Fruit fly (Drosophila melanogaster): ENCODE measurements around the gene Ho.

The Ho gene

dm6 chr3R:11679513-11679912, at the start of gene Ho, which contains the start of gene Taf12:
Gene Ho (plus strand): TSS chr3R:11679743.
Gene Taf12 (minus strand): TSS chr3R:11679690.
- TF ChIP-seq Hmx (GFP tag; optimal IDR thresholded peaks at IDR 0.05), result no peak
- peak; percentile 86 for TF ChIP-seq Med (GFP tag)
- TF ChIP-seq rib (GFP tag; IDR thresholded peaks at IDR 0.05), result no peak
- 0 out of 3 replicates have a peak, but pooled peaks have one; percentile 15 for TF ChIP-seq CG34422 (GFP tag; IDR thresholded peaks at IDR 0.05)
- TF ChIP-seq org-1 (GFP tag; optimal IDR thresholded peaks at IDR 0.05), result no peak
- no peak for TF ChIP-seq CG17359 (tag; optimal IDR thresholded peaks at IDR 0.05)
- TF ChIP-seq CG31441 (GFP tag; IDR thresholded peaks at IDR 0.05), result peak; percentile 92
- peak; percentile 59 for TF ChIP-seq CG1603 (tag; optimal IDR thresholded peaks at IDR 0.05)
- no peak for TF ChIP-seq sd (tag; optimal IDR thresholded peaks at IDR 0.05)
- no peak for TF ChIP-seq unpg (GFP tag; optimal IDR thresholded peaks at IDR 0.05)
- peak; percentile 23 for TF ChIP-seq gro (GFP tag; optimal IDR thresholded peaks at IDR 0.05)
- peak; percentile 72 for TF ChIP-seq trem (tag; optimal IDR thresholded peaks at IDR 0.05)
- TF ChIP-seq dmrt11E (tag; optimal IDR thresholded peaks at IDR 0.05), result no peak
- TF ChIP-seq CG12155 (GFP tag; optimal IDR thresholded peaks at IDR 0.05), result no peak
- peak; percentile 55 for TF ChIP-seq CG15514 (GFP tag; optimal IDR thresholded peaks at IDR 0.05)
- TF ChIP-seq hb (GFP tag; IDR thresholded peaks at IDR 0.05; ENCODE audit: partially characterized antibody), result no peak
- 0 out of 2 replicates have a peak, but pooled peaks have one; percentile 7 for TF ChIP-seq stc (GFP tag; IDR thresholded peaks at IDR 0.05)
- TF ChIP-seq sens (GFP tag), result peak; percentile 21
- TF ChIP-seq CG18262 (tag; optimal IDR thresholded peaks at IDR 0.05), result no peak
- no peak for TF ChIP-seq klu (GFP tag; IDR thresholded peaks at IDR 0.05)
- peak; percentile 30 for TF ChIP-seq phol (tag; optimal IDR thresholded peaks at IDR 0.05)
- TF ChIP-seq fu2 (GFP tag; optimal IDR thresholded peaks at IDR 0.05), result no peak
- TF ChIP-seq vnd (GFP tag; IDR thresholded peaks at IDR 0.05; ENCODE audit: partially characterized antibody), result no peak
- peak; percentile 42; the same call in 1 of the 3 replicates for TF ChIP-seq ci (GFP tag; IDR thresholded peaks at IDR 0.05)
- TF ChIP-seq CG8944 (GFP tag; optimal IDR thresholded peaks at IDR 0.05), result no peak
- TF ChIP-seq Sin3A (optimal IDR thresholded peaks at IDR 0.05), result peak; percentile 54
- peak; percentile 36 for TF ChIP-seq CHES-1-like (GFP tag; optimal IDR thresholded peaks at IDR 0.05)
- no peak for TF ChIP-seq CG3726 (GFP tag; IDR thresholded peaks at IDR 0.05)
- TF ChIP-seq E2f2 (GFP tag; IDR thresholded peaks at IDR 0.05), result peak; percentile 75
- 0 out of 2 replicates have a peak, but pooled peaks have one; percentile 40 for TF ChIP-seq bbx (GFP tag; IDR thresholded peaks at IDR 0.05; ENCODE audit: partially characterized antibody)
- TF ChIP-seq Ets97D (GFP tag; optimal IDR thresholded peaks at IDR 0.05), result peak; percentile 46
- peak; percentile 29 for TF ChIP-seq nmo (GFP tag; optimal IDR thresholded peaks at IDR 0.05)
- TF ChIP-seq Hr39 (optimal IDR thresholded peaks at IDR 0.05), result no peak
- TF ChIP-seq Ravus (GFP tag; IDR thresholded peaks at IDR 0.05), result no peak
- no peak for TF ChIP-seq gt (GFP tag; IDR thresholded peaks at IDR 0.05)
- no peak for TF ChIP-seq grn (GFP tag; optimal IDR thresholded peaks at IDR 0.05)
- peak; percentile 26 for TF ChIP-seq Lhr (GFP tag; optimal IDR thresholded peaks at IDR 0.05)
- TF ChIP-seq CG14710 (tag; optimal IDR thresholded peaks at IDR 0.05), result peak; percentile 37
- peak; percentile 93 for TF ChIP-seq CG9797 (GFP tag; optimal IDR thresholded peaks at IDR 0.05)
- no peak for TF ChIP-seq Taf1 (GFP tag; IDR thresholded peaks at IDR 0.05)
- TF ChIP-seq Dek (tag; optimal IDR thresholded peaks at IDR 0.05), result no peak
- TF ChIP-seq so (GFP tag; IDR thresholded peaks at IDR 0.05), result no peak
- TF ChIP-seq vvl (GFP tag; IDR thresholded peaks at IDR 0.05), result peak; percentile 20; the same call in 1 of the 2 replicates
- no peak for TF ChIP-seq Usf (GFP tag; optimal IDR thresholded peaks at IDR 0.05)
- no peak for TF ChIP-seq seq (GFP tag; IDR thresholded peaks at IDR 0.05)
- TF ChIP-seq Antp (GFP tag; optimal IDR thresholded peaks at IDR 0.05), result no peak
- peak; percentile 6 for TF ChIP-seq lbe (GFP tag; optimal IDR thresholded peaks at IDR 0.05)
- TF ChIP-seq Xrp1 (GFP tag; IDR thresholded peaks at IDR 0.05), result no peak
- TF ChIP-seq Optix (GFP tag; IDR thresholded peaks at IDR 0.05), result no peak
- TF ChIP-seq CG1024 (GFP tag; IDR thresholded peaks at IDR 0.05), result no peak
- no peak for TF ChIP-seq CG11696 (GFP tag; IDR thresholded peaks at IDR 0.05)
- TF ChIP-seq Deaf1 (tag; optimal IDR thresholded peaks at IDR 0.05), result no peak
- peak; percentile 17 for TF ChIP-seq Sry-δ (GFP tag; optimal IDR thresholded peaks at IDR 0.05)
